ENCODE assay signal across 6 worm cellular contexts in the genomic region with DNA sequence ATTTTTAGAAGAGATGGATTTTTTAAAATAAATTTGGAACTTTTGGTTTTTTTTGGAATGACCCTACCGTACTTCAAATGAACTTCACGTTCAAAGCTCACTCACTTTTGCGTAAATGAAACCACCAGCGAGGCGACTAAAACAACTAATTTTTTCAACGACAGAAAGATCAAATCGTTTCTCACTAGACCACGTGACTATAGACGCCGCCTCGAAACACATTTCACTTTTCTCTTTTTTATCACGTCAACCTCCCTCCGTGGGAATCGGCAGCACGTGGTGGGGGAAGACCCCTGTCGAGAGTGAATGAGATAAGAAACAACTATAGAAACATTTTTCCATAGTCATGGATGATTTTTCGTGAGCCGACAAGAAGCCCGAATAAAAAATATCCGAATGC.
TF ChIP-seq lines count a peak whose summit lies in the region.

No protein-coding gene starts in this region.

TF ChIP-seq in whole organism, L1 larva, 84 proteins besides CTCF, POLR2A, EP300 and RAD21 (continues in another document):
- TF ChIP-seq nhr-28 (tag; optimal IDR thresholded peaks at IDR 0.05; lab: Kevin White, UChicago) (no peak), pax-3 (tag; optimal IDR thresholded peaks at IDR 0.05; lab: Kevin White, UChicago) (peak; percentile 14), hpl-2 (GFP tag; optimal IDR thresholded peaks at IDR 0.05; lab: Kevin White, UChicago) (peak; percentile 39), pag-3 (tag; optimal IDR thresholded peaks at IDR 0.05; lab: Kevin White, UChicago; ENCODE audit: borderline replicate concordance, insufficient read depth) (peak; percentile 62), nhr-85 (tag; lab: Kevin White, UChicago) (peak; percentile 98), xbp-1 (tag; optimal IDR thresholded peaks at IDR 0.05; lab: Kevin White, UChicago) (peak; percentile 63), skn-1 (tag; optimal IDR thresholded peaks at IDR 0.05; lab: Kevin White, UChicago) (no peak), dsc-1 (tag; optimal IDR thresholded peaks at IDR 0.05; lab: Kevin White, UChicago) (peak; percentile 65), zip-4 (GFP tag; optimal IDR thresholded peaks at IDR 0.05; lab: Kevin White, UChicago) (no peak), lin-14 (GFP tag; optimal IDR thresholded peaks at IDR 0.05; lab: Kevin White, UChicago) (peak; percentile 98), hlh-17 (GFP tag; optimal IDR thresholded peaks at IDR 0.05; lab: Kevin White, UChicago; ENCODE audit: borderline replicate concordance) (no peak), efl-1 (optimal IDR thresholded peaks at IDR 0.05; lab: Kevin White, UChicago) (peak; percentile 27 to 44), efl-1 (GFP tag; optimal IDR thresholded peaks at IDR 0.05 in 1 of 2; lab: Kevin White, UChicago) (peak; percentile 18 to 90), lin-13 (GFP tag; optimal IDR thresholded peaks at IDR 0.05; lab: Kevin White, UChicago) (peak; percentile 79)

TF ChIP-seq in whole organism, L2 larva, 48 proteins besides CTCF, POLR2A, EP300 and RAD21 (continues in another document):
- TF ChIP-seq egl-27 (tag; optimal IDR thresholded peaks at IDR 0.05; lab: Kevin White, UChicago), result peak; percentile 70
- TF ChIP-seq sma-3 (GFP tag; optimal IDR thresholded peaks at IDR 0.05; lab: Kevin White, UChicago), result peak; percentile 93
- no peak for TF ChIP-seq nhr-77 (tag; optimal IDR thresholded peaks at IDR 0.05; lab: Kevin White, UChicago)
- peak; percentile 76 for TF ChIP-seq nhr-21 (tag; optimal IDR thresholded peaks at IDR 0.05; lab: Kevin White, UChicago)
- no peak for TF ChIP-seq peb-1 (tag; optimal IDR thresholded peaks at IDR 0.05; lab: Kevin White, UChicago)
- peak; percentile 87 for TF ChIP-seq nhr-129 (tag; optimal IDR thresholded peaks at IDR 0.05; lab: Kevin White, UChicago)
- TF ChIP-seq aly-2 (tag; optimal IDR thresholded peaks at IDR 0.05; lab: Kevin White, UChicago), result no peak
- no peak for TF ChIP-seq elt-3 (tag; optimal IDR thresholded peaks at IDR 0.05; lab: Kevin White, UChicago)
- peak; percentile 5 for TF ChIP-seq nhr-10 (tag; optimal IDR thresholded peaks at IDR 0.05; lab: Kevin White, UChicago)
- peak; percentile 89 for TF ChIP-seq F13H6.1 (tag; optimal IDR thresholded peaks at IDR 0.05; lab: Kevin White, UChicago)
- TF ChIP-seq unc-62 (GFP tag; optimal IDR thresholded peaks at IDR 0.05; lab: Kevin White, UChicago), result peak; percentile 27
- peak; percentile 29 for TF ChIP-seq snpc-4 (tag; optimal IDR thresholded peaks at IDR 0.05; lab: Kevin White, UChicago)
- TF ChIP-seq nhr-237 (tag; optimal IDR thresholded peaks at IDR 0.05; lab: Kevin White, UChicago), result no peak
- peak; percentile 78 for TF ChIP-seq sem-4 (tag; optimal IDR thresholded peaks at IDR 0.05; lab: Kevin White, UChicago)
- no peak for TF ChIP-seq nhr-11 (tag; optimal IDR thresholded peaks at IDR 0.05; lab: Kevin White, UChicago)

TF ChIP-seq in whole organism, L3 larva, 47 proteins besides CTCF, POLR2A, EP300 and RAD21 (continues in another document):
- TF ChIP-seq lin-39 (tag; optimal IDR thresholded peaks at IDR 0.05; lab: Kevin White, UChicago) (peak; percentile 30), ztf-4 (tag; optimal IDR thresholded peaks at IDR 0.05; lab: Kevin White, UChicago) (peak; percentile 54), pqm-1 (tag; optimal IDR thresholded peaks at IDR 0.05; lab: Kevin White, UChicago) (peak; percentile 87), nhr-237 (tag; optimal IDR thresholded peaks at IDR 0.05; lab: Kevin White, UChicago) (no peak), fos-1 (tag; optimal IDR thresholded peaks at IDR 0.05; lab: Kevin White, UChicago) (no peak), elt-2 (tag; optimal IDR thresholded peaks at IDR 0.05; lab: Kevin White, UChicago) (peak; percentile 92), elt-1 (tag; optimal IDR thresholded peaks at IDR 0.05; lab: Kevin White, UChicago) (peak; percentile 73), fkh-2 (tag; optimal IDR thresholded peaks at IDR 0.05; lab: Kevin White, UChicago) (no peak), fkh-10 (GFP tag; optimal IDR thresholded peaks at IDR 0.05; lab: Kevin White, UChicago) (no peak), ceh-16 (tag; optimal IDR thresholded peaks at IDR 0.05; lab: Kevin White, UChicago) (no peak), nhr-25 (tag; optimal IDR thresholded peaks at IDR 0.05; lab: Kevin White, UChicago) (peak; percentile 91), nfya-1 (tag; optimal IDR thresholded peaks at IDR 0.05; lab: Kevin White, UChicago; ENCODE audit: insufficient read depth) (peak; percentile 73), egl-5 (tag; optimal IDR thresholded peaks at IDR 0.05; lab: Kevin White, UChicago) (peak; percentile 13), lsy-12 (tag; optimal IDR thresholded peaks at IDR 0.05; lab: Kevin White, UChicago) (peak; percentile 55), snpc-4 (tag; optimal IDR thresholded peaks at IDR 0.05; lab: Kevin White, UChicago) (peak; percentile 48)

TF ChIP-seq in whole organism, L4 larva, 104 proteins besides CTCF, POLR2A, EP300 and RAD21 (continues in another document):
- TF ChIP-seq arid-1 (GFP tag; conservative IDR thresholded peaks at IDR 0.05; lab: Robert Waterston, UW) (no peak), ceh-20 (GFP tag; IDR thresholded peaks at IDR 0.05; lab: Robert Waterston, UW) (peak; percentile 88), nhr-48 (tag; optimal IDR thresholded peaks at IDR 0.05; lab: Kevin White, UChicago) (peak; percentile 80), zag-1 (tag; optimal IDR thresholded peaks at IDR 0.05; lab: Kevin White, UChicago) (no peak), dmd-8 (GFP tag; IDR thresholded peaks at IDR 0.05; lab: Robert Waterston, UW) (no peak), mxl-2 (GFP tag; conservative IDR thresholded peaks at IDR 0.05; lab: Robert Waterston, UW) (peak; percentile 58; the same call in 1 of the 2 replicates), dmd-9 (GFP tag; IDR thresholded peaks at IDR 0.05; lab: Robert Waterston, UW) (0 out of 2 replicates have a peak, but pooled peaks have one; percentile 10), spr-1 (tag; optimal IDR thresholded peaks at IDR 0.05; lab: Kevin White, UChicago) (no peak), fos-1 (tag; optimal IDR thresholded peaks at IDR 0.05; lab: Kevin White, UChicago) (no peak), aly-2 (tag; optimal IDR thresholded peaks at IDR 0.05; lab: Kevin White, UChicago) (no peak), egl-27 (tag; optimal IDR thresholded peaks at IDR 0.05; lab: Kevin White, UChicago) (no peak), nhr-10 (tag; optimal IDR thresholded peaks at IDR 0.05; lab: Kevin White, UChicago) (peak; percentile 64), snpc-1.2 (GFP tag; IDR thresholded peaks at IDR 0.05; lab: Robert Waterston, UW) (no peak), pha-4 (GFP tag; IDR thresholded peaks at IDR 0.05; lab: Robert Waterston, UW) (no peak), pha-4 (tag; optimal IDR thresholded peaks at IDR 0.05; lab: Kevin White, UChicago) (no peak), daf-8 (GFP tag; IDR thresholded peaks at IDR 0.05; lab: Robert Waterston, UW) (no peak)

TF ChIP-seq in whole organism, late embryonic, 69 proteins besides CTCF, POLR2A, EP300 and RAD21:
- TF ChIP-seq gmeb-2 (tag; optimal IDR thresholded peaks at IDR 0.05; lab: Kevin White, UChicago), result no peak
- TF ChIP-seq ceh-34 (tag; optimal IDR thresholded peaks at IDR 0.05; lab: Kevin White, UChicago), result no peak
- no peak for TF ChIP-seq fax-1 (tag; optimal IDR thresholded peaks at IDR 0.05; lab: Kevin White, UChicago)
- no peak for TF ChIP-seq fkh-10 (GFP tag; optimal IDR thresholded peaks at IDR 0.05; lab: Kevin White, UChicago)
- no peak for TF ChIP-seq ztf-16 (tag; optimal IDR thresholded peaks at IDR 0.05; lab: Kevin White, UChicago)
- no peak for TF ChIP-seq pqm-1 (tag; optimal IDR thresholded peaks at IDR 0.05; lab: Kevin White, UChicago)
- TF ChIP-seq nhr-232 (tag; optimal IDR thresholded peaks at IDR 0.05; lab: Kevin White, UChicago), result no peak
- peak; percentile 19 for TF ChIP-seq ceh-18 (tag; optimal IDR thresholded peaks at IDR 0.05; lab: Kevin White, UChicago)
- TF ChIP-seq lin-11 (tag; optimal IDR thresholded peaks at IDR 0.05; lab: Kevin White, UChicago), result no peak
- no peak for TF ChIP-seq ceh-45 (GFP tag; IDR thresholded peaks at IDR 0.05; lab: Robert Waterston, UW)
- peak; percentile 71 for TF ChIP-seq hlh-30 (tag; optimal IDR thresholded peaks at IDR 0.05; lab: Kevin White, UChicago; ENCODE audit: insufficient read depth)
- TF ChIP-seq pros-1 (tag; optimal IDR thresholded peaks at IDR 0.05; lab: Kevin White, UChicago), result no peak
- TF ChIP-seq sox-4 (tag; optimal IDR thresholded peaks at IDR 0.05; lab: Kevin White, UChicago), result no peak
- TF ChIP-seq elt-2 (tag; optimal IDR thresholded peaks at IDR 0.05; lab: Kevin White, UChicago), result peak; percentile 57
- TF ChIP-seq pag-3 (tag; optimal IDR thresholded peaks at IDR 0.05; lab: Kevin White, UChicago; ENCODE audit: borderline replicate concordance), result no peak
- no peak for TF ChIP-seq pha-2 (tag; optimal IDR thresholded peaks at IDR 0.05; lab: Kevin White, UChicago)
- no peak for TF ChIP-seq ceh-22 (tag; optimal IDR thresholded peaks at IDR 0.05; lab: Kevin White, UChicago)
TF ChIP-seq in whole organism, late embryonic: peak in this region for 3.

TF ChIP-seq in whole organism, young adult, 124 proteins besides CTCF, POLR2A, EP300 and RAD21 (continues in another document):
- no peak; the same call in 1 of the 2 replicates for TF ChIP-seq egrh-3 (GFP tag; IDR thresholded peaks at IDR 0.05; lab: Robert Waterston, UW)
- peak; percentile 49 for TF ChIP-seq tbp1 (GFP tag; optimal IDR thresholded peaks at IDR 0.05; lab: Kevin White, UChicago)
- no peak for TF ChIP-seq fkh-3 (tag; optimal IDR thresholded peaks at IDR 0.05; lab: Kevin White, UChicago)
- no peak for TF ChIP-seq attf-3 (GFP tag; conservative IDR thresholded peaks at IDR 0.05; lab: Robert Waterston, UW)
- no peak for TF ChIP-seq Y79H2A.3 (GFP tag; conservative IDR thresholded peaks at IDR 0.05; lab: Robert Waterston, UW)
- no peak for TF ChIP-seq Y53G8AR.9 (GFP tag; conservative IDR thresholded peaks at IDR 0.05; lab: Robert Waterston, UW)
- peak; percentile 42; the same call in 1 of the 2 replicates for TF ChIP-seq let-526 (GFP tag; IDR thresholded peaks at IDR 0.05; lab: Robert Waterston, UW)
- no peak for TF ChIP-seq nhr-27 (tag; optimal IDR thresholded peaks at IDR 0.05; lab: Kevin White, UChicago)
- TF ChIP-seq die-1 (tag; optimal IDR thresholded peaks at IDR 0.05; lab: Kevin White, UChicago), result no peak
- TF ChIP-seq cebp-1 (GFP tag; IDR thresholded peaks at IDR 0.05; lab: Robert Waterston, UW), result peak; percentile 8; the same call in 1 of the 2 replicates
- peak; percentile 71 for TF ChIP-seq cebp-1 (tag; optimal IDR thresholded peaks at IDR 0.05; lab: Kevin White, UChicago)
- no peak for TF ChIP-seq him-1 (tag; optimal IDR thresholded peaks at IDR 0.05; lab: Kevin White, UChicago)
- TF ChIP-seq F37B4.10 (GFP tag; IDR thresholded peaks at IDR 0.05; lab: Robert Waterston, UW), result no peak
- TF ChIP-seq madf-10 (tag; optimal IDR thresholded peaks at IDR 0.05; lab: Kevin White, UChicago), result peak; percentile 57
- TF ChIP-seq D2030.7 (GFP tag; IDR thresholded peaks at IDR 0.05; lab: Robert Waterston, UW), result no peak
- no peak for TF ChIP-seq ceh-79 (tag; optimal IDR thresholded peaks at IDR 0.05; lab: Kevin White, UChicago)
- no peak for TF ChIP-seq hlh-12 (tag; optimal IDR thresholded peaks at IDR 0.05; lab: Kevin White, UChicago)
- no peak for TF ChIP-seq C17E4.6 (GFP tag; IDR thresholded peaks at IDR 0.05; lab: Robert Waterston, UW)
- TF ChIP-seq egl-44 (GFP tag; IDR thresholded peaks at IDR 0.05; lab: Robert Waterston, UW), result no peak; the same call in 1 of the 2 replicates
- TF ChIP-seq F52B5.7 (tag; optimal IDR thresholded peaks at IDR 0.05; lab: Kevin White, UChicago), result no peak
